Worm (Caenorhabditis elegans): ENCODE data around the gene sbt-1.
A peak's percentile ranks its signal among the peaks of the same experiment; 100 is the strongest.

Gene sbt-1

ce11 chrV:20868329-20868728, 39.6 kb upstream of the sbt-1 start, which contains the start of gene F31D4.8:
Gene F31D4.8 (minus strand): TSS chrV:20868429.
- TF ChIP-seq efl-1 (optimal IDR thresholded peaks at IDR 0.05) (no peak), efl-1 (GFP tag; optimal IDR thresholded peaks at IDR 0.05 in 1 of 2) (peak in 1 of 2 experiments; percentile 58), ceh-90 (tag; optimal IDR thresholded peaks at IDR 0.05) (no peak)

- TF ChIP-seq lin-13 (GFP tag; optimal IDR thresholded peaks at IDR 0.05) (no peak), nhr-90 (tag; optimal IDR thresholded peaks at IDR 0.05; ENCODE audit: poor library complexity) (peak; percentile 7), sup-37 (GFP tag; optimal IDR thresholded peaks at IDR 0.05) (no peak), elt-2 (tag; optimal IDR thresholded peaks at IDR 0.05) (peak; percentile 67), rnt-1 (tag; optimal IDR thresholded peaks at IDR 0.05) (no peak), elt-3 (tag; optimal IDR thresholded peaks at IDR 0.05) (no peak), ama-1 (optimal IDR thresholded peaks at IDR 0.05) (no peak)
These were observed 37.7 kb upstream of the sbt-1 start for ce11 chrV:20866406-20866805.

ce11 chrV:20862681-20863080, 34.0 kb upstream of the sbt-1 start, which contains the start of gene twk-35:
Gene twk-35 (plus strand): TSS chrV:20862981.
- no peak for TF ChIP-seq tlp-1 (tag; optimal IDR thresholded peaks at IDR 0.05)
- TF ChIP-seq ztf-11 (tag; optimal IDR thresholded peaks at IDR 0.05): no peak

- TF ChIP-seq efl-3 (GFP tag; optimal IDR thresholded peaks at IDR 0.05): no peak
- peak; percentile 71 for TF ChIP-seq blmp-1 (tag; optimal IDR thresholded peaks at IDR 0.05)
These were observed 32.4 kb upstream of the sbt-1 start, which contains the start of gene try-4 for ce11 chrV:20861080-20861479. Gene try-4 (minus strand): TSS chrV:20861153.

ce11 chrV:20853581-20854161, 25.0 kb upstream of the sbt-1 start, which contains the start of gene F31D4.5:
Gene F31D4.5 (plus strand): TSS chrV:20854071.
- no peak for TF ChIP-seq efl-1 (optimal IDR thresholded peaks at IDR 0.05)
- TF ChIP-seq efl-1 (GFP tag; optimal IDR thresholded peaks at IDR 0.05 in 1 of 2): peak in 1 of 2 experiments; percentile 61
- no peak for TF ChIP-seq mef-2 (tag; optimal IDR thresholded peaks at IDR 0.05)

ce11 chrV:20851847-20852386, 23.2 kb upstream of the sbt-1 start, which contains the start of gene ndua-1:
Gene ndua-1 (minus strand): TSS chrV:20851897.
- no peak for TF ChIP-seq ama-1 (optimal IDR thresholded peaks at IDR 0.05)
- TF ChIP-seq dsc-1 (tag; optimal IDR thresholded peaks at IDR 0.05): peak; percentile 35
- peak; percentile 71 for TF ChIP-seq snu-23 (GFP tag; optimal IDR thresholded peaks at IDR 0.05)
- no peak for TF ChIP-seq fkh-10 (GFP tag; optimal IDR thresholded peaks at IDR 0.05)
- TF ChIP-seq zip-4 (GFP tag; optimal IDR thresholded peaks at IDR 0.05): no peak
- no peak for TF ChIP-seq hlh-17 (GFP tag; optimal IDR thresholded peaks at IDR 0.05; ENCODE audit: borderline replicate concordance)
- no peak for TF ChIP-seq pqm-1 (tag; optimal IDR thresholded peaks at IDR 0.05)
- TF ChIP-seq aha-1 (tag; optimal IDR thresholded peaks at IDR 0.05): no peak
- TF ChIP-seq fkh-4 (tag; optimal IDR thresholded peaks at IDR 0.05; ENCODE audit: borderline replicate concordance): no peak
- TF ChIP-seq C34B4.2 (tag; optimal IDR thresholded peaks at IDR 0.05): no peak
- peak; percentile 66 for TF ChIP-seq nhr-71 (tag; optimal IDR thresholded peaks at IDR 0.05)
- peak; percentile 38 for TF ChIP-seq xbp-1 (tag; optimal IDR thresholded peaks at IDR 0.05)
- no peak for TF ChIP-seq C16A3.4 (tag; optimal IDR thresholded peaks at IDR 0.05)
- peak; percentile 1 for TF ChIP-seq unc-86 (tag; optimal IDR thresholded peaks at IDR 0.05)
- TF ChIP-seq dpl-1 (GFP tag; optimal IDR thresholded peaks at IDR 0.05): peak in 2 of 3 experiments; percentile 22 to 23
- TF ChIP-seq efl-1 (optimal IDR thresholded peaks at IDR 0.05): peak; percentile 10 to 44
- TF ChIP-seq efl-1 (GFP tag; optimal IDR thresholded peaks at IDR 0.05 in 1 of 2): peak; percentile 17 to 94
- TF ChIP-seq C04F5.9 (tag; optimal IDR thresholded peaks at IDR 0.05): no peak
- no peak for TF ChIP-seq nhr-11 (tag; optimal IDR thresholded peaks at IDR 0.05)
- TF ChIP-seq ztf-11 (tag; optimal IDR thresholded peaks at IDR 0.05): peak in 1 of 2 experiments; percentile 17
- TF ChIP-seq tlp-1 (tag; optimal IDR thresholded peaks at IDR 0.05): no peak
- TF ChIP-seq nhr-47 (tag; optimal IDR thresholded peaks at IDR 0.05): peak; percentile 68
- TF ChIP-seq rnt-1 (tag; optimal IDR thresholded peaks at IDR 0.05): peak; percentile 76
- TF ChIP-seq snpc-4 (tag; optimal IDR thresholded peaks at IDR 0.05): peak; percentile 65
- TF ChIP-seq ceh-82 (tag; optimal IDR thresholded peaks at IDR 0.05): peak in 2 of 3 experiments; percentile 44 to 64
- no peak for TF ChIP-seq unc-98 (GFP tag; IDR thresholded peaks at IDR 0.05)
- no peak for TF ChIP-seq unc-30 (tag; optimal IDR thresholded peaks at IDR 0.05)
- peak; percentile 53 for TF ChIP-seq tbx-2 (tag; optimal IDR thresholded peaks at IDR 0.05)
- no peak for TF ChIP-seq F16B12.6 (tag; optimal IDR thresholded peaks at IDR 0.05)
- TF ChIP-seq aly-2 (tag; optimal IDR thresholded peaks at IDR 0.05): no peak
- TF ChIP-seq isw-1 (GFP tag; IDR thresholded peaks at IDR 0.05): no peak
- TF ChIP-seq elt-2 (tag; optimal IDR thresholded peaks at IDR 0.05): no peak
- peak; percentile 24 for TF ChIP-seq lin-13 (GFP tag; optimal IDR thresholded peaks at IDR 0.05)

All from whole organism, L1 larva.